Fruit fly (Drosophila melanogaster) whole organism, prepupa: ENCODE measurements around the gene Bace.

ENCODE experiments used
- CG10631 ChIP-seq: fragments of 200-800 bp; sonication (Bioruptor generic); optimal IDR thresholded peaks from 2 replicates; lab custom pipeline; 2016; ENCODE audit warnings: missing biosample characterization, missing genetic modification characterization
- CG10669 ChIP-seq: fragments of 200-800 bp; sonication (Bioruptor generic); optimal IDR thresholded peaks from 3 replicates; lab custom pipeline; 2018; ENCODE audit warnings: missing biosample characterization, mild to moderate bottlenecking, missing genetic modification characterization, moderate library complexity
- CG11762 ChIP-seq: fragments of 200-800 bp; sonication (Bioruptor generic); optimal IDR thresholded peaks from 3 replicates; lab custom pipeline; 2016; ENCODE audit warnings: missing biosample characterization, missing genetic modification characterization; ENCODE audit not compliant: insufficient read depth
- CG15336 ChIP-seq: fragments of 200-800 bp; sonication (Bioruptor generic); IDR thresholded peaks from 2 replicates; pipeline ENCODE4 v1.3.6; 2022; ENCODE audit warnings: missing biosample characterization, missing genetic modification characterization
- CG1621 ChIP-seq: fragments of 200-800 bp; sonication (Bioruptor generic); optimal IDR thresholded peaks from 3 replicates; lab custom pipeline; 2018; ENCODE audit warnings: missing biosample characterization, mild to moderate bottlenecking, missing genetic modification characterization
- CG3032 ChIP-seq: fragments of 200-800 bp; optimal IDR thresholded peaks from 2 replicates; lab custom pipeline; 2019; ENCODE audit warnings: missing biosample characterization, mild to moderate bottlenecking, missing genetic modification characterization, moderate library complexity
- CG31627 ChIP-seq: fragments of 200-800 bp; sonication (Bioruptor generic); optimal IDR thresholded peaks from 3 replicates; lab custom pipeline; 2016; ENCODE audit warnings: missing biosample characterization, missing genetic modification characterization
- CG32006 ChIP-seq: fragments of 200-800 bp; sonication (Bioruptor generic); optimal IDR thresholded peaks from 3 replicates; lab custom pipeline; 2017; ENCODE audit warnings: missing biosample characterization, mild to moderate bottlenecking, missing genetic modification characterization
- CG3919 ChIP-seq: fragments of 200-800 bp; sonication (Bioruptor generic); optimal IDR thresholded peaks from 3 replicates; lab custom pipeline; 2016; ENCODE audit warnings: missing biosample characterization, missing genetic modification characterization
- CG4318 ChIP-seq: fragments of 200-800 bp; sonication (Bioruptor generic); optimal IDR thresholded peaks from 3 replicates; lab custom pipeline; 2017; ENCODE audit warnings: missing biosample characterization, mild to moderate bottlenecking, missing genetic modification characterization
- CG6276 ChIP-seq: fragments of 200-800 bp; sonication (Bioruptor generic); optimal IDR thresholded peaks from 2 replicates; lab custom pipeline; 2017; ENCODE audit warnings: missing biosample characterization, mild to moderate bottlenecking, missing genetic modification characterization
- CG6792 ChIP-seq: fragments of 200-800 bp; sonication (Bioruptor generic); optimal IDR thresholded peaks from 3 replicates; lab custom pipeline; 2016; ENCODE audit warnings: missing biosample characterization, missing genetic modification characterization
- CG6808 ChIP-seq: fragments of 200-800 bp; sonication (Bioruptor generic); optimal IDR thresholded peaks from 3 replicates; lab custom pipeline; 2017; ENCODE audit warnings: missing biosample characterization, missing genetic modification characterization, mild to moderate bottlenecking, moderate library complexity, missing genetic modification reagents
- CG6854 ChIP-seq: fragments of 200-800 bp; sonication (Bioruptor generic); optimal IDR thresholded peaks from 2 replicates; lab custom pipeline; 2017; ENCODE audit warnings: missing biosample characterization, mild to moderate bottlenecking, missing genetic modification characterization
- CG7368 ChIP-seq: fragments of 200-800 bp; sonication (Bioruptor generic); optimal IDR thresholded peaks from 3 replicates; lab custom pipeline; 2016; ENCODE audit warnings: missing biosample characterization, missing genetic modification characterization
- CG9139 ChIP-seq: fragments of 200-800 bp; sonication (Bioruptor generic); optimal IDR thresholded peaks from 3 replicates; lab custom pipeline; 2017; ENCODE audit warnings: missing biosample characterization, mild to moderate bottlenecking, missing genetic modification characterization
- Eip75B ChIP-seq: fragments of 200-800 bp; sonication (Bioruptor generic); optimal IDR thresholded peaks from 3 replicates; lab custom pipeline; 2016; ENCODE audit warnings: missing biosample characterization, missing genetic modification characterization
- Eip78C ChIP-seq: fragments of 200-800 bp; sonication (Bioruptor generic); peaks from one replicate; lab custom pipeline; 2016; ENCODE audit warnings: missing biosample characterization, missing genetic modification characterization
- Eip93F ChIP-seq: fragments of 200-800 bp; sonication (Bioruptor generic); optimal IDR thresholded peaks from 2 replicates; lab custom pipeline; 2016; ENCODE audit warnings: missing biosample characterization, mild to moderate bottlenecking, missing genetic modification characterization
- Ets21C ChIP-seq: fragments of 200-800 bp; sonication (Bioruptor generic); optimal IDR thresholded peaks from 3 replicates; lab custom pipeline; 2016; ENCODE audit warnings: missing biosample characterization, missing genetic modification characterization
- Ets96B ChIP-seq: fragments of 200-800 bp; optimal IDR thresholded peaks from 2 replicates; lab custom pipeline; 2019; ENCODE audit warnings: missing biosample characterization, mild to moderate bottlenecking, missing genetic modification characterization, moderate library complexity
- Gug ChIP-seq: fragments of 200-800 bp; sonication (Bioruptor generic); IDR thresholded peaks from 2 replicates; pipeline ENCODE4 v1.3.6; 2022; ENCODE audit warnings: missing biosample characterization, missing genetic modification characterization
- Hr38 ChIP-seq: sonication (Bioruptor generic); optimal IDR thresholded peaks from 2 replicates; lab custom pipeline; 2016; ENCODE audit warnings: missing biosample characterization, missing genetic modification characterization
- Hr39 ChIP-seq: fragments of 200-800 bp; sonication (Bioruptor generic); optimal IDR thresholded peaks from 2 replicates; lab custom pipeline; 2016; ENCODE audit warnings: missing biosample characterization, missing genetic modification characterization
- Hr4 ChIP-seq: fragments of 200-800 bp; sonication (Bioruptor generic); optimal IDR thresholded peaks from 3 replicates; lab custom pipeline; 2016; ENCODE audit warnings: missing biosample characterization, missing genetic modification characterization
- OdsH ChIP-seq: fragments of 200-800 bp; sonication (Bioruptor generic); optimal IDR thresholded peaks from 3 replicates; lab custom pipeline; 2016; ENCODE audit warnings: missing biosample characterization, missing genetic modification characterization
- Sox14 ChIP-seq: fragments of 200-800 bp; sonication (Bioruptor generic); optimal IDR thresholded peaks from 3 replicates; lab custom pipeline; 2016; ENCODE audit warnings: missing biosample characterization, missing genetic modification characterization
- achi ChIP-seq: fragments of 200-800 bp; sonication (Bioruptor generic); optimal IDR thresholded peaks from 3 replicates; lab custom pipeline; 2016; ENCODE audit warnings: missing biosample characterization, missing genetic modification characterization
- acj6 ChIP-seq: fragments of 200-800 bp; sonication (Bioruptor generic); optimal IDR thresholded peaks from 3 replicates; lab custom pipeline; 2016; ENCODE audit warnings: missing biosample characterization, missing genetic modification characterization
- cyc ChIP-seq: fragments of 200-800 bp; sonication (Bioruptor generic); optimal IDR thresholded peaks from 3 replicates; lab custom pipeline; 2016; ENCODE audit warnings: missing biosample characterization, missing genetic modification characterization
- dac ChIP-seq: fragments of 200-800 bp; sonication (Bioruptor generic); optimal IDR thresholded peaks from 2 replicates; lab custom pipeline; 2017; ENCODE audit warnings: missing biosample characterization, mild to moderate bottlenecking, missing genetic modification characterization
- dsx ChIP-seq: fragments of 200-800 bp; optimal IDR thresholded peaks from 3 replicates; lab custom pipeline; 2019; ENCODE audit warnings: missing biosample characterization, mild to moderate bottlenecking, missing genetic modification characterization, moderate library complexity; ENCODE audit not compliant: poor library complexity, severe bottlenecking
- eg ChIP-seq: fragments of 200-800 bp; sonication (Bioruptor generic); IDR thresholded peaks from 3 replicates; pipeline ENCODE4 v1.3.6; 2022; ENCODE audit warnings: missing biosample characterization, missing genetic modification characterization
- esn ChIP-seq: fragments of 200-800 bp; sonication (Bioruptor generic); optimal IDR thresholded peaks from 2 replicates; lab custom pipeline; 2016; ENCODE audit warnings: missing biosample characterization, mild to moderate bottlenecking, missing genetic modification characterization, moderate library complexity
- fd59A ChIP-seq: fragments of 200-800 bp; sonication (Bioruptor generic); optimal IDR thresholded peaks from 2 replicates; lab custom pipeline; 2017; ENCODE audit warnings: missing biosample characterization, mild to moderate bottlenecking, missing genetic modification characterization, missing genetic modification reagents
- fd85E ChIP-seq: fragments of 200-800 bp; sonication (Bioruptor generic); optimal IDR thresholded peaks from 3 replicates; lab custom pipeline; 2016; ENCODE audit warnings: missing biosample characterization, missing genetic modification characterization
- fkh ChIP-seq: fragments of 200-800 bp; sonication (Bioruptor generic); optimal IDR thresholded peaks from 3 replicates; lab custom pipeline; 2017; ENCODE audit warnings: missing biosample characterization, mild to moderate bottlenecking, missing genetic modification characterization, moderate library complexity
- lz ChIP-seq: fragments of 200-800 bp; sonication (Bioruptor generic); optimal IDR thresholded peaks from 3 replicates; lab custom pipeline; 2016; ENCODE audit warnings: missing biosample characterization, missing genetic modification characterization
- pdm3 ChIP-seq: fragments of 200-800 bp; sonication (Bioruptor generic); optimal IDR thresholded peaks from 3 replicates; lab custom pipeline; 2016; ENCODE audit warnings: missing biosample characterization, missing genetic modification characterization
- salr ChIP-seq, 2 experiments: fragments of 200-800 bp; sonication (Bioruptor generic); optimal IDR thresholded peaks; 3 replicates each; lab custom pipeline; 2016 to 2018; ENCODE audit warnings: missing biosample characterization in 2 of 2, missing genetic modification characterization in 2 of 2, mild to moderate bottlenecking in 1 of 2
- ss ChIP-seq, 2 experiments: fragments of 200-800 bp; sonication (Bioruptor generic); optimal IDR thresholded peaks; 2 replicates in 1 of 2; 3 replicates in 1 of 2; lab custom pipeline; 2017 to 2018; ENCODE audit warnings: mild to moderate bottlenecking in 2 of 2, missing biosample characterization in 2 of 2, missing genetic modification characterization in 2 of 2, moderate library complexity in 1 of 2
- svp ChIP-seq: fragments of 200-800 bp; sonication (Bioruptor generic); peaks from one replicate; lab custom pipeline; 2016; ENCODE audit warnings: missing biosample characterization, missing genetic modification characterization
- topi ChIP-seq: fragments of 200-800 bp; sonication (Bioruptor generic); optimal IDR thresholded peaks from 3 replicates; lab custom pipeline; 2016; ENCODE audit warnings: missing biosample characterization, missing genetic modification characterization
- vri ChIP-seq: fragments of 200-800 bp; sonication (Bioruptor generic); optimal IDR thresholded peaks from 3 replicates; lab custom pipeline; 2016; ENCODE audit warnings: missing biosample characterization, mild to moderate bottlenecking, missing genetic modification characterization

Gene Bace

dm6 chr2L:8464107-8464582, 32.0 kb downstream of the Bace start, which contains the start of gene prg (continued):
- TF ChIP-seq Gug (GFP tag; lab: Robert Waterston, UW), result no peak
- peak; percentile 7 to 54 for TF ChIP-seq ss (GFP tag; optimal IDR thresholded peaks at IDR 0.05; lab: Kevin White, UChicago)
- peak; percentile 77 for TF ChIP-seq Eip75B (GFP tag; lab: Kevin White, UChicago)
- TF ChIP-seq achi (GFP tag; lab: Kevin White, UChicago), result peak; percentile 51
- TF ChIP-seq CG32006 (GFP tag; lab: Kevin White, UChicago), result peak; percentile 54
- peak; percentile 90 for TF ChIP-seq svp
- peak; percentile 51 for TF ChIP-seq Eip93F (GFP tag; lab: Kevin White, UChicago)
- peak; percentile 68 for TF ChIP-seq eg
- peak; percentile 2 for TF ChIP-seq CG1621 (tag; lab: Kevin White, UChicago)
- peak; percentile 48 for TF ChIP-seq acj6 (GFP tag; lab: Kevin White, UChicago)
- peak; percentile 38 for TF ChIP-seq dsx (GFP tag; lab: Kevin White, UChicago)
- TF ChIP-seq Ets21C (GFP tag; lab: Kevin White, UChicago), result peak; percentile 45
- TF ChIP-seq CG15336 (GFP tag; lab: Robert Waterston, UW), result peak; percentile 49; the same call in 1 of the 2 replicates
- TF ChIP-seq CG31627 (GFP tag; lab: Kevin White, UChicago), result peak; percentile 63
- peak; percentile 52 for TF ChIP-seq Hr39
- peak; percentile 77 for TF ChIP-seq Hr4 (GFP tag; lab: Kevin White, UChicago)
- TF ChIP-seq CG6792 (GFP tag; lab: Kevin White, UChicago), result peak; percentile 51
- no peak for TF ChIP-seq Hr38
- TF ChIP-seq CG10669 (GFP tag; lab: Kevin White, UChicago), result peak; percentile 46
- peak; percentile 53 for TF ChIP-seq CG10631 (GFP tag; lab: Kevin White, UChicago)
- TF ChIP-seq CG3919 (GFP tag; lab: Kevin White, UChicago), result peak; percentile 75
- TF ChIP-seq fd59A (GFP tag; lab: Kevin White, UChicago), result no peak
- TF ChIP-seq OdsH (GFP tag; lab: Kevin White, UChicago), result peak; percentile 64
- peak; percentile 51 for TF ChIP-seq CG4318 (GFP tag; lab: Kevin White, UChicago)
- TF ChIP-seq fkh, result peak; percentile 75
- TF ChIP-seq fd85E (GFP tag; lab: Kevin White, UChicago), result no peak
- TF ChIP-seq vri, result peak; percentile 19
- peak; percentile 64 for TF ChIP-seq pdm3 (GFP tag; lab: Kevin White, UChicago)
- TF ChIP-seq CG3032 (tag; lab: Kevin White, UChicago), result peak; percentile 41
- TF ChIP-seq esn (GFP tag; lab: Kevin White, UChicago), result peak; percentile 70
- TF ChIP-seq CG6276 (GFP tag; lab: Kevin White, UChicago), result peak; percentile 41

- TF ChIP-seq CG32006 (GFP tag; lab: Kevin White, UChicago) (peak; percentile 61), fkh (peak; percentile 6), Hr4 (GFP tag; lab: Kevin White, UChicago) (peak; percentile 58), lz (GFP tag; lab: Kevin White, UChicago) (peak; percentile 75), CG7368 (GFP tag; lab: Kevin White, UChicago) (peak; percentile 64), fd85E (GFP tag; lab: Kevin White, UChicago) (peak; percentile 7), CG9139 (GFP tag; lab: Kevin White, UChicago) (no peak), CG11762 (GFP tag; lab: Kevin White, UChicago) (peak; percentile 20), CG6792 (GFP tag; lab: Kevin White, UChicago) (peak; percentile 65), Hr39 (peak; percentile 79), vri (peak; percentile 68), dac (GFP tag; lab: Kevin White, UChicago) (no peak), cyc (GFP tag; lab: Kevin White, UChicago) (peak; percentile 80), dsx (GFP tag; lab: Kevin White, UChicago) (peak; percentile 27), Hr38 (no peak), Eip78C (GFP tag; lab: Kevin White, UChicago) (peak; percentile 92), CG6854 (GFP tag; lab: Kevin White, UChicago) (no peak), salr (GFP tag; optimal IDR thresholded peaks at IDR 0.05; lab: Kevin White, UChicago) (peak; percentile 2 to 35), Ets96B (tag; lab: Kevin White, UChicago) (peak; percentile 53), pdm3 (GFP tag; lab: Kevin White, UChicago) (peak; percentile 67), CG31627 (GFP tag; lab: Kevin White, UChicago) (peak; percentile 77), CG6808 (peak; percentile 45), ss (GFP tag; optimal IDR thresholded peaks at IDR 0.05; lab: Kevin White, UChicago) (peak; percentile 37 to 51), Sox14 (GFP tag; lab: Kevin White, UChicago) (peak; percentile 69), topi (GFP tag; lab: Kevin White, UChicago) (peak; percentile 79), CG6276 (GFP tag; lab: Kevin White, UChicago) (no peak), Ets21C (GFP tag; lab: Kevin White, UChicago) (peak; percentile 63), CG3032 (tag; lab: Kevin White, UChicago) (peak; percentile 51), OdsH (GFP tag; lab: Kevin White, UChicago) (peak; percentile 64), achi (GFP tag; lab: Kevin White, UChicago) (peak; percentile 59)
Observed at dm6 chr2L:8463144-8464106, 32.7 kb downstream of the Bace start, which contains the start of gene Agpat2. TSS of gene Agpat2 (minus strand) at chr2L:8463994.
